Worm (Caenorhabditis elegans): Measurements from ENCODE around the gene T01B6.1.

DNA sequence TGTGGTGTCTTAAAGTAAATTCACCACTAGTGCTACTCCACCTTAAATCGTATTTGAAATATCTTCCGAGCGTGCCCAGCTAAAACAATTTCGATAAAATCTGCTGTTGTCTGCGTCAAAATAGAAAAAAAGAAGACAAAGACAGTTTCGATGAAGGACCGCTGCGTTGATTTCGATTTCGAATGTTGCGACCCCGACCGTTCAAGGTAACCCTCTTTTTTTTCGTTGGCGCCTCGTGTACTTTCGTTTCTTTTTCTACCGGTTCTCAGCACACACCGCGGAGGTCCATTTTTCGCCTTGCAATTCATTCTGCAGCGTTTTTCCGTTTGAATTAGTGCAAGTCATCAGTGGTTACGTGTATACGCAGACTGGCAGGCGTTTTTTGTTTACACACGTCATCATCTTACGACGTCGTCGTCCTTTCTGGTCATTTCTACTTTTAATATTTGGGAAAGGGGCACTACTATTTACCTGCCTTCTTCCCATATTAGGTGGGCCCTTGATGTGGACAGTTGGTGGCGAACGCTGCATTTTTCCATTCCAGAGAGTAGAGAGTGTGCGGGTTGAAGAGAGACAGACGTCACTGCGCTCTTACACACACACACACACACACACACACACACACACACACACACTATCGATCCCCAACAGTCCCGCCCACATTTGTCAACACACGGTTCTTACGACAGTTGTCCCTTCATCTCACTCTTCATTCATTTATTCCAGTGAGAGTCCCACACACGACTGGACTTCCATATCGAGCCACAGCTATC is 32.7 kb downstream of the T01B6.1 start:
- TF ChIP-seq lin-1 (GFP tag; IDR thresholded peaks at IDR 0.05) (no peak), ceh-32 (tag; optimal IDR thresholded peaks at IDR 0.05; ENCODE audit: poor library complexity) (no peak), fkh-10 (GFP tag; optimal IDR thresholded peaks at IDR 0.05) (no peak), lin-39 (tag; optimal IDR thresholded peaks at IDR 0.05) (no peak), nhr-237 (tag; optimal IDR thresholded peaks at IDR 0.05) (no peak), egl-27 (tag; optimal IDR thresholded peaks at IDR 0.05) (no peak), mes-2 (tag; optimal IDR thresholded peaks at IDR 0.05; ENCODE audit: poor library complexity, severe bottlenecking) (peak; percentile 31), nhr-28 (tag; optimal IDR thresholded peaks at IDR 0.05) (peak; percentile 42)

Data from whole organism, L4 larva.